Worm (Caenorhabditis elegans): ENCODE data around the gene fip-1.

ce11 chrIII:8611282-8611681, 28.3 kb upstream of the fip-1 start:
- no peak for TF ChIP-seq akir-1 (GFP tag; optimal IDR thresholded peaks at IDR 0.05)
- no peak for TF ChIP-seq ztf-28 (GFP tag; IDR thresholded peaks at IDR 0.05)
- no peak for TF ChIP-seq efl-1 (GFP tag; optimal IDR thresholded peaks at IDR 0.05)
- TF ChIP-seq nhr-179 (tag; optimal IDR thresholded peaks at IDR 0.05) = no peak
- no peak for TF ChIP-seq unc-62 (GFP tag; optimal IDR thresholded peaks at IDR 0.05)
- TF ChIP-seq egrh-3 (GFP tag; IDR thresholded peaks at IDR 0.05) = no peak
- TF ChIP-seq lag-1 (GFP tag; IDR thresholded peaks at IDR 0.05) = no peak
- no peak for TF ChIP-seq T07F8.4 (tag; optimal IDR thresholded peaks at IDR 0.05)
- no peak for TF ChIP-seq hrde-1 (tag; optimal IDR thresholded peaks at IDR 0.05; ENCODE audit: borderline replicate concordance)
- no peak for TF ChIP-seq rec-8 (tag; optimal IDR thresholded peaks at IDR 0.05)

Data from whole organism, young adult.